Fruit fly (Drosophila melanogaster): ENCODE results near the gene Ilp3.

- TF ChIP-seq pad (GFP tag; optimal IDR thresholded peaks at IDR 0.05) = no peak
- no peak for TF ChIP-seq cic (GFP tag; optimal IDR thresholded peaks at IDR 0.05)
- TF ChIP-seq CG33017 (tag; optimal IDR thresholded peaks at IDR 0.05) = no peak
- TF ChIP-seq bab1 (GFP tag; optimal IDR thresholded peaks at IDR 0.05) = no peak
- TF ChIP-seq CG5204 (GFP tag; optimal IDR thresholded peaks at IDR 0.05) = no peak
- no peak for TF ChIP-seq CG7101 (tag; optimal IDR thresholded peaks at IDR 0.05)
- no peak for TF ChIP-seq kay (GFP tag; ENCODE audit: borderline replicate concordance)
- TF ChIP-seq tj (GFP tag; optimal IDR thresholded peaks at IDR 0.05) = no peak
- TF ChIP-seq toe (GFP tag; optimal IDR thresholded peaks at IDR 0.05) = no peak
- TF ChIP-seq cnc (optimal IDR thresholded peaks at IDR 0.05) = no peak
- no peak for TF ChIP-seq Mnt (GFP tag; optimal IDR thresholded peaks at IDR 0.05)
Observed at dm6 chr3L:9832125-9832524, 30.2 kb upstream of the Ilp3 start.
